Worm (Caenorhabditis elegans) whole organism, L4 larva: ENCODE results near the gene Y45F10D.7.

Experiments
- ces-1 ChIP-seq: fragments of 150-350 bp; sonication (generic microtip); optimal IDR thresholded peaks from 4 replicates; lab custom pipeline; 2014; ENCODE audit warnings: missing biosample characterization, missing genetic modification reagents, missing genetic modification characterization
- hlh-30 ChIP-seq: sonication (generic microtip); optimal IDR thresholded peaks from 2 replicates; lab custom pipeline; 2017; ENCODE audit warnings: antibody characterized with exemption, mild to moderate bottlenecking, missing genetic modification characterization, missing compliant biosample characterization; ENCODE audit not compliant: insufficient read depth
- lir-3 ChIP-seq: sonication (generic microtip); optimal IDR thresholded peaks from 2 replicates; lab custom pipeline; 2016; ENCODE audit warnings: mild to moderate bottlenecking, missing genetic modification characterization, missing compliant biosample characterization
- nhr-77 ChIP-seq: fragments of 150-350 bp; optimal IDR thresholded peaks from 2 replicates; lab custom pipeline; 2014; ENCODE audit warnings: missing biosample characterization, missing genetic modification characterization
- php-3 ChIP-seq: fragments of 200-800 bp; sonication (Bioruptor generic); IDR thresholded peaks from 2 replicates; pipeline ENCODE4 v1.3.6; 2022; ENCODE audit warnings: missing genetic modification reagents, missing genetic modification characterization, missing compliant biosample characterization

- TF ChIP-seq ces-1 (GFP tag; lab: Kevin White, UChicago) (no peak), nhr-77 (tag; lab: Kevin White, UChicago) (no peak), php-3 (GFP tag; lab: Robert Waterston, UW) (no peak), hlh-30 (tag; lab: Kevin White, UChicago) (no peak), lir-3 (no peak)
These were observed 39.9 kb upstream of the Y45F10D.7 start for ce11 chrIV:13748798-13749197.
